Fruit fly (Drosophila melanogaster) ovary, adult (tissue): ENCODE results near the gene btn.

Experiments
- CG17801 ChIP-seq: fragments of 200-800 bp; optimal IDR thresholded peaks from 2 replicates; lab custom pipeline; 2019; ENCODE audit warnings: missing biosample characterization, mild to moderate bottlenecking, missing genetic modification characterization, moderate library complexity; ENCODE audit not compliant: partially characterized antibody

btn gene

dm6 chr3R:22613448-22613847, 27.0 kb upstream of the btn start, which contains the start of the genes CG31156 and mRRF2:
TSS of gene CG31156 (minus strand) at chr3R:22613656.
TSS of gene mRRF2 (plus strand) at chr3R:22613686.
- TF ChIP-seq CG17801 (GFP tag; lab: Kevin White, UChicago): no peak

- TF ChIP-seq CG17801 (GFP tag; lab: Kevin White, UChicago): no peak
These were observed 22.8 kb upstream of the btn start, which contains the start of gene CG13843 for dm6 chr3R:22609185-22609584. TSS of gene CG13843 (plus strand) at chr3R:22609485.

dm6 chr3R:22602783-22603182, 16.4 kb upstream of the btn start:
- no peak for TF ChIP-seq CG17801 (GFP tag; lab: Kevin White, UChicago)

- TF ChIP-seq CG17801 (GFP tag; lab: Kevin White, UChicago): no peak
These were observed 12.3 kb upstream of the btn start for dm6 chr3R:22598759-22599158.

dm6 chr3R:22597344-22597954, 11.0 kb upstream of the btn start:
- peak; percentile 3 for TF ChIP-seq CG17801 (GFP tag; lab: Kevin White, UChicago)

dm6 chr3R:22596450-22596849, 10.0 kb upstream of the btn start:
- no peak for TF ChIP-seq CG17801 (GFP tag; lab: Kevin White, UChicago)

dm6 chr3R:22595293-22595868, 9.0 kb upstream of the btn start:
- no peak for TF ChIP-seq CG17801 (GFP tag; lab: Kevin White, UChicago)

- no peak for TF ChIP-seq CG17801 (GFP tag; lab: Kevin White, UChicago)
These were observed 7.8 kb upstream of the btn start for dm6 chr3R:22594257-22594656.

- no peak for TF ChIP-seq CG17801 (GFP tag; lab: Kevin White, UChicago)
These were observed 4.3 kb upstream of the btn start for dm6 chr3R:22590668-22591275.

dm6 chr3R:22589311-22589710, 2.9 kb upstream of the btn start:
- no peak for TF ChIP-seq CG17801 (GFP tag; lab: Kevin White, UChicago)

dm6 chr3R:22588756-22589155, 2.3 kb upstream of the btn start:
- no peak for TF ChIP-seq CG17801 (GFP tag; lab: Kevin White, UChicago)

- TF ChIP-seq CG17801 (GFP tag; lab: Kevin White, UChicago): peak; percentile 74
These were observed 1.1 kb upstream of the btn start, which contains the start of gene Efa6 for dm6 chr3R:22587419-22587963. TSS of gene Efa6 (plus strand) at chr3R:22587755.

- peak; percentile 28 for TF ChIP-seq CG17801 (GFP tag; lab: Kevin White, UChicago)
These were observed 1.8 kb downstream of the btn start, which contains the start of the genes CG33107 and CG6937 for dm6 chr3R:22584582-22584981. TSS of gene CG33107 (minus strand) at chr3R:22584718. TSS of gene CG6937 (plus strand) at chr3R:22584773.

dm6 chr3R:22582981-22583380, 3.4 kb downstream of the btn start, which contains the start of gene Dph5:
TSS of gene Dph5 (minus strand) at chr3R:22583225.
- TF ChIP-seq CG17801 (GFP tag; lab: Kevin White, UChicago): no peak

dm6 chr3R:22580546-22580945, 5.9 kb downstream of the btn start, which contains the start of gene CSN6:
TSS of gene CSN6 (plus strand) at chr3R:22580773.
- peak; percentile 6 for TF ChIP-seq CG17801 (GFP tag; lab: Kevin White, UChicago)
